Worm (Caenorhabditis elegans): ENCODE results near the gene Y81B9A.3.

ce11 chrX:9194081-9194480 is 11.8 kb downstream of the Y81B9A.3 start:
- TF ChIP-seq lsy-2 (tag; optimal IDR thresholded peaks at IDR 0.05) (no peak), ceh-82 (tag; optimal IDR thresholded peaks at IDR 0.05) (no peak), unc-62 (GFP tag; optimal IDR thresholded peaks at IDR 0.05) (no peak), elt-1 (tag; optimal IDR thresholded peaks at IDR 0.05) (no peak), nhr-11 (tag; optimal IDR thresholded peaks at IDR 0.05) (no peak), ama-1 (optimal IDR thresholded peaks at IDR 0.05) (no peak), mab-5 (tag; optimal IDR thresholded peaks at IDR 0.05) (no peak), Y55F3AM.14 (GFP tag; optimal IDR thresholded peaks at IDR 0.05) (no peak), lin-39 (tag; optimal IDR thresholded peaks at IDR 0.05) (no peak), snpc-4 (tag; optimal IDR thresholded peaks at IDR 0.05) (no peak), aly-2 (tag; optimal IDR thresholded peaks at IDR 0.05) (no peak)

Data from whole organism, L2 larva.